Worm (Caenorhabditis elegans) whole organism, L4 larva: ENCODE data around the gene ftn-1.

Experiments
- F10B5.3 ChIP-seq: sonication (generic microtip); optimal IDR thresholded peaks from 2 replicates; lab custom pipeline; 2016; ENCODE audit warnings: mild to moderate bottlenecking, missing genetic modification characterization, missing compliant biosample characterization
- Y5F2A.4 ChIP-seq: fragments of 200-800 bp; sonication (Bioruptor generic); optimal IDR thresholded peaks from 2 replicates; lab custom pipeline; 2018; ENCODE audit warnings: mild to moderate bottlenecking, missing genetic modification characterization, missing compliant biosample characterization
- aly-2 ChIP-seq: sonication (generic microtip); optimal IDR thresholded peaks from 2 replicates; lab custom pipeline; 2018; ENCODE audit warnings: missing biosample characterization, missing genetic modification characterization
- ceh-62 ChIP-seq: sonication (generic microtip); optimal IDR thresholded peaks from 2 replicates; lab custom pipeline; 2017; ENCODE audit warnings: missing biosample characterization, missing genetic modification characterization
- daf-12 ChIP-seq: fragments of 150-350 bp; optimal IDR thresholded peaks from 2 replicates; lab custom pipeline; 2014; ENCODE audit warnings: missing biosample characterization, missing genetic modification reagents, missing genetic modification characterization
- egl-27 ChIP-seq: sonication (generic microtip); optimal IDR thresholded peaks from 3 replicates; lab custom pipeline; 2017; ENCODE audit warnings: missing biosample characterization, missing genetic modification reagents, missing genetic modification characterization
- lin-15B ChIP-seq: fragments of 150-350 bp; sonication (generic microtip); optimal IDR thresholded peaks from 3 replicates; lab custom pipeline; 2014; ENCODE audit warnings: missing biosample characterization, missing genetic modification characterization
- lir-3 ChIP-seq: sonication (generic microtip); optimal IDR thresholded peaks from 2 replicates; lab custom pipeline; 2016; ENCODE audit warnings: mild to moderate bottlenecking, missing genetic modification characterization, missing compliant biosample characterization
- mxl-3 ChIP-seq: fragments of 200-800 bp; sonication (Bioruptor generic); optimal IDR thresholded peaks from 2 replicates; lab custom pipeline; 2018; ENCODE audit warnings: mild to moderate bottlenecking, missing genetic modification characterization, missing compliant biosample characterization
- nhr-25 ChIP-seq: sonication (generic microtip); optimal IDR thresholded peaks from 2 replicates; lab custom pipeline; 2017; ENCODE audit warnings: missing genetic modification characterization, mild to moderate bottlenecking, missing compliant biosample characterization, antibody characterized with exemption, moderate library complexity, borderline replicate concordance; ENCODE audit not compliant: insufficient read depth
- nhr-76 ChIP-seq: fragments of 150-350 bp; optimal IDR thresholded peaks from 2 replicates; lab custom pipeline; 2014; ENCODE audit warnings: missing biosample characterization, missing genetic modification characterization
- pha-4 ChIP-seq, 2 experiments: fragments of 150-350 bp in 1 of 2; fragments of 200-800 bp in 1 of 2; sonication (Bioruptor generic) in 1 of 2; IDR thresholded peaks in 1 of 2; optimal IDR thresholded peaks in 1 of 2; 2 replicates each; pipeline versions ENCODE4 v1.3.6 to Lab custom; 2014 to 2022; ENCODE audit warnings: missing genetic modification characterization in 2 of 2, missing genetic modification reagents in 2 of 2, missing biosample characterization in 1 of 2, missing compliant biosample characterization in 1 of 2
- unc-39 ChIP-seq: sonication (generic microtip); optimal IDR thresholded peaks from 2 replicates; lab custom pipeline; 2017; ENCODE audit warnings: missing biosample characterization, missing genetic modification characterization
- zfp-2 ChIP-seq: sonication (generic microtip); optimal IDR thresholded peaks from 2 replicates; lab custom pipeline; 2016; ENCODE audit warnings: mild to moderate bottlenecking, missing genetic modification characterization, missing compliant biosample characterization

DNA sequence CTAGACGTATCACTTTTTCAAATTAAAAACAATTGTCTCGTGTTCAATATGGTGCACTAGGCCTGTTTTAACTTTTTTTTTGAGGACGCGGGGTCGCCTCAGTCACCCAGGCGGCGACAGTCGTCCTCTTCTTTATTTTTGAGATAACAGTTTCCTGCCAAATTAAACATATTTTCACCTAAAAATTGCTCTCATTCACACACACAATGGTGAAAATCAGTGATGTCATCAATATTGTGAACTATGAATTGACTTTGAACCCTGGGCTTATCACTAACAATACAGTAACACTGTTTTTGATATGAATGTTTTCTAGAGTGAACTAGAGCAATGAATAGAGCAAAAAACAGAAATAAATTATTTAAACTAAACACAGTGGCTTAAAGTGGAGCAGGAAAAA is 26.1 kb downstream of the ftn-1 start:
- TF ChIP-seq aly-2 (no peak), F10B5.3 (tag; lab: Kevin White, UChicago) (no peak), lir-3 (tag; lab: Kevin White, UChicago) (no peak), egl-27 (tag; lab: Kevin White, UChicago) (no peak), daf-12 (tag; lab: Kevin White, UChicago) (no peak), mxl-3 (GFP tag; lab: Kevin White, UChicago) (no peak), zfp-2 (no peak), Y5F2A.4 (no peak), pha-4 (GFP tag; IDR thresholded peaks at IDR 0.05; lab: Robert Waterston, UW) (no peak), pha-4 (tag; optimal IDR thresholded peaks at IDR 0.05; lab: Kevin White, UChicago) (no peak), nhr-76 (tag; lab: Kevin White, UChicago) (no peak), unc-39 (no peak), ceh-62 (tag; lab: Kevin White, UChicago) (no peak), nhr-25 (tag; lab: Kevin White, UChicago) (no peak), lin-15B (tag; lab: Kevin White, UChicago) (no peak)
